Worm (Caenorhabditis elegans) whole organism, L3 larva: ENCODE results near the gene mlp-1.
A peak's percentile ranks its signal among the peaks of the same experiment; 100 is the strongest.

Source experiments
- ama-1 ChIP-seq: fragments of 150-350 bp; optimal IDR thresholded peaks from 2 replicates; lab custom pipeline; 2018
- fkh-10 ChIP-seq: sonication (generic microtip); optimal IDR thresholded peaks from 2 replicates; lab custom pipeline; 2017; ENCODE audit warnings: missing biosample characterization, missing genetic modification reagents, missing genetic modification characterization
- nhr-11 ChIP-seq: fragments of 150-350 bp; optimal IDR thresholded peaks from 2 replicates; lab custom pipeline; 2014; ENCODE audit warnings: missing biosample characterization, missing genetic modification characterization
- nhr-23 ChIP-seq: fragments of 150-350 bp; optimal IDR thresholded peaks from 2 replicates; lab custom pipeline; 2014; ENCODE audit warnings: missing biosample characterization, missing genetic modification reagents, missing genetic modification characterization
- nhr-77 ChIP-seq: fragments of 150-350 bp; optimal IDR thresholded peaks from 2 replicates; lab custom pipeline; 2014; ENCODE audit warnings: missing biosample characterization, missing genetic modification characterization
- unc-39 ChIP-seq: sonication (generic microtip); optimal IDR thresholded peaks from 4 replicates; lab custom pipeline; 2017; ENCODE audit warnings: missing biosample characterization, missing genetic modification characterization
- zag-1 ChIP-seq: fragments of 150-350 bp; optimal IDR thresholded peaks from 2 replicates; lab custom pipeline; 2014; ENCODE audit warnings: missing biosample characterization, missing genetic modification characterization

DNA sequence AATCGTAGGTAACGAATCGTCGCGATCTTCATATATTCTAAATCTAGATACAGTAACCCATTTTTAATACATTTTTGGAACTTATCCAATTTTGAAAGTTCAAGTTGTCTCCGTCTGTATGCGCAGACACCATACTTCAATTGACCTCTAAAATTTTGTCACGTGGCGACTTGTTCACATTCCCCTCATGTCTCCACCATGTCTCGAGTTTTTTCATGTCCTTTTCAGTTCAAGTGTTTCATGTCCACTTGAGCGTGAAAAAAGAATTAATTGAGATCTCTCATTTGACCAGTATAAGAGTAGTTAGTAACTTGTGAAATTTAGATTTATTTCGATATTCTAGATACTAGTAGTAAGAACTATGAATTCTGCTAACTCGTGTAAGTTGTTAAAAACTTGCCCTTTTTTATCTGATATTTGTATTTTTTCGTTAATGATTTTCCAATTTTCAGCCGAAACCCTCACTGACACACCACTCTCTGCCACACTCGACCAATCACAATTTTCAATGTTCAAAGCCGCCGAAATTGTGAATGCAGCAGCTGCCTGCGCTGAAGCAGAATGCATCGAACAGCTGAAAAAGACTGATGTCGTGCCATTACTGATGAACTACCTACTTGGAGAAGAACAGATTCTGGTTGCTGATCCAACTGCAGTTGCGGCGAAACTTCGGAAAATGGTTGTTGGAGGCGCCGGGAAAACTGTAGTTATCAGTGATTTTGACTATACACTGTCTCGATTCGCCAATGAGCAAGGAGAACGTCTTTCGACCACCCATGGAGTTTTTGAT, 23.1 kb downstream of the mlp-1 start:
- TF ChIP-seq ama-1 (lab: Kevin White, UChicago): peak; percentile 58
- TF ChIP-seq zag-1 (tag; lab: Kevin White, UChicago): no peak
- no peak for TF ChIP-seq unc-39 (tag; lab: Kevin White, UChicago)
- TF ChIP-seq nhr-23 (tag; lab: Kevin White, UChicago): peak; percentile 27
- TF ChIP-seq nhr-11 (tag; lab: Kevin White, UChicago): no peak
- TF ChIP-seq nhr-77: no peak
- no peak for TF ChIP-seq fkh-10 (GFP tag; lab: Kevin White, UChicago)
